Worm (Caenorhabditis elegans): ENCODE measurements around the gene skih-2.

skih-2 gene

DNA sequence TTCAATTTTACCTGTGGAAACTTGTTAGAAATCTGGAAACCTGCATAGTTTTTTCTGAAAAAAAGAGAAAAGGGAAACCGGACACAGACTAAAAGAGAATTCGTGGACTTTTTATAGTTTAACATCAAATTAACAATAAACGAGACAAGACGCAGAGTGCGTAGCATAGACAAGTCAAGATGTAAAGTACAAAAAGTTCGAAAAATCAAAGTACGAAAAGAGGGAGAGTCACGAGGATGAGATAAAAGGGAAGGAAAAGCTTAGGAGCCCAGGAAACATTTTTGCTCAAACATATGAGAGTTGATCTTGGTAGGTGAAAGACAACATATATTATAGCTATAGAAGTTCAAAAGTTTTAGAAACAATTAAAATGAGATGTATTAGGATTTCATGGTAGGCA lies 44.4 kb downstream of the skih-2 start, which contains the start of gene M7.12:
Gene M7.12, minus strand, starts transcription at position 188 of the 400 bp plus-strand sequence.
- TF ChIP-seq W03F9.2 (tag; optimal IDR thresholded peaks at IDR 0.05) (no peak), him-1 (tag; optimal IDR thresholded peaks at IDR 0.05) (no peak), dao-5 (tag; optimal IDR thresholded peaks at IDR 0.05) (no peak)

- TF ChIP-seq W03F9.2 (tag; optimal IDR thresholded peaks at IDR 0.05) (no peak), him-1 (tag; optimal IDR thresholded peaks at IDR 0.05) (no peak), dao-5 (tag; optimal IDR thresholded peaks at IDR 0.05) (no peak)
These were observed 47.2 kb downstream of the skih-2 start, which contains the start of gene M7.8 for ce11 chrIV:11094974-11095373. M7.8 (minus strand) TSS chrIV:11095085.

DNA sequence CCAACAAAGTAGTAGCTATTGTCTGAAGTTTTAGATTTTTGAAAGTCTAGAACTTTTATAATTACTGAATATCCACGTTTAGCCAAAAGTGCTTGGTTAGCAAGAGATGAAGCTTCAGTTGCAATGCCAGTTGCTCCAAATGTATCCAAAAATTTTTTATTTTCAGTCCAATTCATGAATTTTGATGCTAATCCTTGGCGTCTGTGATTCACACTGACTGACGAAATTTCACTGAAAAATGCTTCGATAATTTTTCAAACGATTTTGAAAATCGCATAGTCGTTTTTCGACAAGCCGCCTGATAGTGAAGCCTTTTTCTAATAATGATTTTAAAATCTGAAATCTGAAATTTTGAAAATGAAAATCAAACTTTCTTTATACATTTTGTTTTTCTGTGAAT lies 48.1 kb downstream of the skih-2 start:
- TF ChIP-seq dao-5 (tag; optimal IDR thresholded peaks at IDR 0.05): no peak
- no peak for TF ChIP-seq him-1 (tag; optimal IDR thresholded peaks at IDR 0.05)
- no peak for TF ChIP-seq W03F9.2 (tag; optimal IDR thresholded peaks at IDR 0.05)

DNA sequence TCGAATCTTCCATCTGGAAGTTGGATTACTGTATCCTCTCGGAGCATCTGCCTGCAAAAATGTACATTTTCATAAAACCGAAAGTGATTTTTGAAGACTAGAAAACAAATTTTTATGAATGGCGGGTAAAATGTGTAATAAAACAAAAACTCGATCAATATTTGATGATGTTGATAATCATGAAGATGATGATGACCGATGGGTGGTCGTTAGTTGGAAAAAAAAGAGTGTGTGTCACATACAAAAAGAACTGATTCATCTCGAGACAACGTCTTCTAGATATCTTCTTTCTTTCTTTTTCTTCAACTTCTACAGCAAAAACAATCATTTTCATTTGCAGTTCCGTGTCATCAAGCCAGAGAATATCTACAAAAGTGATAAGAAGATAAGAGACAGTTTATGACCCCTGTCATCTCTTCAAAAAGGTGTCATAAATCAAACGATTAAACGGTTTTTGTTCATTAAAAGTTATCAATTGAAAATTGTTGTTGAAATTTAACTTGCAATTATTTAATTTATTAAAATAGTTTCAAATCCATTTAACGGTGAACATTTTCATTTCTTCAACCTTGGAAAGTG lies 49.6 kb downstream of the skih-2 start, which contains the start of gene bcc-1:
Gene bcc-1, minus strand, starts transcription at position 51 of the 579 bp plus-strand sequence.
- TF ChIP-seq dao-5 (tag; optimal IDR thresholded peaks at IDR 0.05) (no peak), W03F9.2 (tag; optimal IDR thresholded peaks at IDR 0.05) (no peak), him-1 (tag; optimal IDR thresholded peaks at IDR 0.05) (no peak)

DNA sequence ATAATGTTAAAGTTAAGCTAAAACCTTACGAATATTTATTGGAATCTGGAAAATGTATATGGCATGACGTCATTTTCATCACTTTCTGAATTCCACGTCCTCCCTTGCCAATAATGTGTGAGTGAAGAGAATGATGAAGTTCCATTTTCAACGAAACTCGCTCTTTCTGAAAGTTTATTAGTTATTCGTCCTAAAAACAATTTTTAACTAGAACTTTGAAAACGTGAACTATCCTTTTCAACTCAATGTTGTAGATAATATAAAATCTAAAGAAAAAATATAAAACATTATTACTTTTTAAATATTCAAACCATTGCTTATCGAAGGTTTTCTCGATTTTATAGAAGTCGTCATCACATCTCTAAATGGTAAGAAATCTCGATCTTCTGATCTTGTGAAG lies 52.6 kb downstream of the skih-2 start, which contains the start of gene M7.7:
Gene M7.7, plus strand, starts transcription at position 301 of the 400 bp plus-strand sequence.
- no peak for TF ChIP-seq him-1 (tag; optimal IDR thresholded peaks at IDR 0.05)
- no peak for TF ChIP-seq W03F9.2 (tag; optimal IDR thresholded peaks at IDR 0.05)
- TF ChIP-seq dao-5 (tag; optimal IDR thresholded peaks at IDR 0.05): no peak
